Fruit fly (Drosophila melanogaster): ENCODE results near the gene Cyp4ac3.

DNA sequence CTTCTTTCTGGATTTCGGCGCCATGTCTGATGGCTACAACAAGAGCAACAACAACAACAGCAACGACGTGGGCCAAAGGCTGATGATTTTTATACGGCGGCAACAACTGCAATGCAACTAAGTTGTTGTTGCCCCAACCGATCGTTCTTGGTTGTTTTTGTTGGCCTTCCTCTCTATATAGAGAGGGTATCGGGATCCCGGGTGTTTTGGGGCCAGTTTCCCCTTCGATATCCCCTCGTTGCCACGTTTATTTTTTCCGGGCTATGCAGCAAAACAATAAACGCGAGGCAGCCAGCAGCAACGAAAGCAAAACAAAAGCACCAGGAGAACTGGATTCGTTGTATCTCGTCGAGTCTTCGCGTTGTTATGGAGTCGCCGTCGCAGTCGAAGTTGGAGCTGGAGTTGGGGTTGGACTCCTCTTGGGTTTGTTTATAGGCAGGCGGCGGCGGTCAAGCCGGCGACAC lies 31.9 kb upstream of the Cyp4ac3 start:
- TF ChIP-seq Vsx2 (GFP tag; optimal IDR thresholded peaks at IDR 0.05; ENCODE audit: partially characterized antibody), result no peak
- TF ChIP-seq Dfd (GFP tag; optimal IDR thresholded peaks at IDR 0.05), result no peak

Measured in whole organism, wandering third instar larva.